Fruit fly (Drosophila melanogaster) whole organism, prepupa: ENCODE data around the gene Gr32a.

Experiments
- CG6808 ChIP-seq: fragments of 200-800 bp; sonication (Bioruptor generic); optimal IDR thresholded peaks from 3 replicates; lab custom pipeline; 2017; ENCODE audit warnings: missing biosample characterization, missing genetic modification characterization, mild to moderate bottlenecking, moderate library complexity, missing genetic modification reagents
- CG6854 ChIP-seq: fragments of 200-800 bp; sonication (Bioruptor generic); optimal IDR thresholded peaks from 2 replicates; lab custom pipeline; 2017; ENCODE audit warnings: missing biosample characterization, mild to moderate bottlenecking, missing genetic modification characterization
- CG8632 ChIP-seq: fragments of 200-800 bp; sonication (Bioruptor generic); optimal IDR thresholded peaks from 3 replicates; lab custom pipeline; 2016; ENCODE audit warnings: missing biosample characterization, missing genetic modification characterization
- Eip75B ChIP-seq: fragments of 200-800 bp; sonication (Bioruptor generic); optimal IDR thresholded peaks from 3 replicates; lab custom pipeline; 2016; ENCODE audit warnings: missing biosample characterization, missing genetic modification characterization
- Eip78C ChIP-seq: fragments of 200-800 bp; sonication (Bioruptor generic); peaks from one replicate; lab custom pipeline; 2016; ENCODE audit warnings: missing biosample characterization, missing genetic modification characterization
- Ets21C ChIP-seq: fragments of 200-800 bp; sonication (Bioruptor generic); optimal IDR thresholded peaks from 3 replicates; lab custom pipeline; 2016; ENCODE audit warnings: missing biosample characterization, missing genetic modification characterization
- Hr39 ChIP-seq: fragments of 200-800 bp; sonication (Bioruptor generic); optimal IDR thresholded peaks from 2 replicates; lab custom pipeline; 2016; ENCODE audit warnings: missing biosample characterization, missing genetic modification characterization
- OdsH ChIP-seq: fragments of 200-800 bp; sonication (Bioruptor generic); optimal IDR thresholded peaks from 3 replicates; lab custom pipeline; 2016; ENCODE audit warnings: missing biosample characterization, missing genetic modification characterization
- Smox ChIP-seq: fragments of 200-800 bp; sonication (Bioruptor generic); optimal IDR thresholded peaks from 3 replicates; lab custom pipeline; 2016; ENCODE audit warnings: missing biosample characterization, missing genetic modification characterization
- Sox102F ChIP-seq: fragments of 200-800 bp; sonication (Bioruptor generic); optimal IDR thresholded peaks from 2 replicates; lab custom pipeline; 2016; ENCODE audit warnings: missing biosample characterization, mild to moderate bottlenecking, missing genetic modification characterization
- fd59A ChIP-seq: fragments of 200-800 bp; sonication (Bioruptor generic); optimal IDR thresholded peaks from 2 replicates; lab custom pipeline; 2017; ENCODE audit warnings: missing biosample characterization, mild to moderate bottlenecking, missing genetic modification characterization, missing genetic modification reagents
- fd85E ChIP-seq: fragments of 200-800 bp; sonication (Bioruptor generic); optimal IDR thresholded peaks from 3 replicates; lab custom pipeline; 2016; ENCODE audit warnings: missing biosample characterization, missing genetic modification characterization
- spab ChIP-seq: fragments of 200-800 bp; sonication (Bioruptor generic); optimal IDR thresholded peaks from 2 replicates; lab custom pipeline; 2017; ENCODE audit warnings: missing biosample characterization, mild to moderate bottlenecking, missing genetic modification characterization, missing genetic modification reagents

DNA sequence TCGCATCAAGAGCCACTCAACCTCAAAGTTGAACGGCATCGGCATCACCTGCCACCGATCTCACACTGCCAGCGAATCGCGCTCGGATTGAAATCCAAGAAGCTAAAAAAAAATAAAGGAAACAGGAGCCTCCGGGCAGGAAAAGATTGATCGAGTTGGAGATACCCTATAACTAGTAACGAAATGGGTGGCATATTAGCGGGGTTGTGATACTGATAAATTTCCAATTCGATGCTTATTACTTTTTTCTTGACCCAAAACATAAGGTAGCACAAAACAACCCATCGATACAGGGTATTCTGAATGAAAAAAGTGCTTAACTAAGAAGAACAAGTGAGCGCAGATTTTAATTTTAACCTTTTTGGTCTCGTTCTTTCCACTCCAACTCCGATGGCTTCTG lies 41.6 kb upstream of the Gr32a start:
- TF ChIP-seq Hr39 (GFP tag; lab: Kevin White, UChicago) (peak; percentile 79), CG8632 (GFP tag; lab: Kevin White, UChicago) (peak; percentile 46), fd85E (GFP tag; lab: Kevin White, UChicago) (no peak), fd59A (peak; percentile 69), CG6808 (peak; percentile 81), CG6854 (GFP tag; lab: Kevin White, UChicago) (no peak), spab (GFP tag; lab: Kevin White, UChicago) (peak; percentile 77), Eip75B (GFP tag; lab: Kevin White, UChicago) (peak; percentile 75), OdsH (peak; percentile 65), Smox (peak; percentile 76), Sox102F (GFP tag; lab: Kevin White, UChicago) (peak; percentile 77), Eip78C (GFP tag; lab: Kevin White, UChicago) (peak; percentile 85), Ets21C (GFP tag; lab: Kevin White, UChicago) (peak; percentile 68)
